Worm (Caenorhabditis elegans) whole organism, L4 larva: ENCODE results near the gene clh-2.

ENCODE experiments used
- D1046.2 ChIP-seq: fragments of 200-800 bp; sonication (Bioruptor generic); IDR thresholded peaks from 2 replicates; pipeline ENCODE4 v1.3.6; 2022; ENCODE audit warnings: missing genetic modification characterization, missing compliant biosample characterization
- F10B5.3 ChIP-seq: sonication (generic microtip); optimal IDR thresholded peaks from 2 replicates; lab custom pipeline; 2016; ENCODE audit warnings: mild to moderate bottlenecking, missing genetic modification characterization, missing compliant biosample characterization
- F44E2.7 ChIP-seq: fragments of 200-800 bp; sonication (Bioruptor generic); IDR thresholded peaks from 2 replicates; pipeline ENCODE4 v2.1.2; 2022; ENCODE audit warnings: missing genetic modification characterization, missing compliant biosample characterization
- Y5F2A.4 ChIP-seq: fragments of 200-800 bp; sonication (Bioruptor generic); optimal IDR thresholded peaks from 2 replicates; lab custom pipeline; 2018; ENCODE audit warnings: mild to moderate bottlenecking, missing genetic modification characterization, missing compliant biosample characterization
- Y75B8A.6 ChIP-seq: fragments of 200-800 bp; sonication (Bioruptor generic); IDR thresholded peaks from 2 replicates; pipeline ENCODE4 v1.3.6; 2022; ENCODE audit warnings: missing genetic modification reagents, missing genetic modification characterization, missing compliant biosample characterization
- ZK337.2 ChIP-seq: fragments of 200-800 bp; sonication (Bioruptor generic); IDR thresholded peaks from 2 replicates; pipeline ENCODE4 v1.3.6; 2022; ENCODE audit warnings: missing genetic modification reagents, missing genetic modification characterization, missing compliant biosample characterization
- aha-1 ChIP-seq: fragments of 150-350 bp; peaks from one replicate; lab custom pipeline; 2014; ENCODE audit warnings: missing biosample characterization, missing genetic modification characterization
- aly-2 ChIP-seq: sonication (generic microtip); optimal IDR thresholded peaks from 2 replicates; lab custom pipeline; 2018; ENCODE audit warnings: missing biosample characterization, missing genetic modification characterization
- arid-1 ChIP-seq: fragments of 200-800 bp; sonication (Bioruptor generic); conservative IDR thresholded peaks from 2 replicates; pipeline ENCODE4 v1.3.6; 2022; ENCODE audit warnings: missing genetic modification reagents, missing genetic modification characterization, missing compliant biosample characterization
- ceh-44 ChIP-seq: fragments of 200-800 bp; sonication (Bioruptor generic); IDR thresholded peaks from 2 replicates; pipeline ENCODE4 v1.3.6; 2022; ENCODE audit warnings: missing genetic modification reagents, missing genetic modification characterization, missing compliant biosample characterization
- ctbp-1 ChIP-seq: fragments of 200-800 bp; sonication (Bioruptor generic); IDR thresholded peaks from 2 replicates; pipeline ENCODE4 v1.3.6; 2022; ENCODE audit warnings: missing genetic modification reagents, missing genetic modification characterization, missing compliant biosample characterization
- daf-12 ChIP-seq: fragments of 150-350 bp; optimal IDR thresholded peaks from 2 replicates; lab custom pipeline; 2014; ENCODE audit warnings: missing biosample characterization, missing genetic modification reagents, missing genetic modification characterization
- daf-16 ChIP-seq, 3 experiments: sonication (generic microtip); optimal IDR thresholded peaks; 2 replicates each; lab custom pipeline; 2016 to 2017; ENCODE audit warnings: missing genetic modification characterization in 3 of 3, missing genetic modification reagents in 3 of 3, mild to moderate bottlenecking in 2 of 3, missing compliant biosample characterization in 2 of 3, missing biosample characterization in 1 of 3, moderate library complexity in 1 of 3
- daf-19 ChIP-seq: fragments of 200-800 bp; sonication (Bioruptor generic); conservative IDR thresholded peaks from 2 replicates; pipeline ENCODE4 v1.3.6; 2022; ENCODE audit warnings: missing genetic modification characterization, missing compliant biosample characterization
- dmd-8 ChIP-seq: fragments of 200-800 bp; sonication (Bioruptor generic); IDR thresholded peaks from 2 replicates; pipeline ENCODE4 v1.3.6; 2022; ENCODE audit warnings: missing genetic modification characterization, missing compliant biosample characterization
- dmd-9 ChIP-seq: fragments of 200-800 bp; sonication (Bioruptor generic); IDR thresholded peaks from 2 replicates; pipeline ENCODE4 v1.3.6; 2022; ENCODE audit warnings: missing genetic modification reagents, missing genetic modification characterization, missing compliant biosample characterization
- dve-1 ChIP-seq: sonication (generic microtip); optimal IDR thresholded peaks from 2 replicates; lab custom pipeline; 2017; ENCODE audit warnings: antibody characterized with exemption, mild to moderate bottlenecking, missing genetic modification characterization, missing compliant biosample characterization; ENCODE audit not compliant: insufficient read depth
- fkh-10 ChIP-seq: fragments of 150-350 bp; optimal IDR thresholded peaks from 2 replicates; lab custom pipeline; 2014; ENCODE audit warnings: missing biosample characterization, missing genetic modification reagents, missing genetic modification characterization
- hlh-30 ChIP-seq: sonication (generic microtip); optimal IDR thresholded peaks from 2 replicates; lab custom pipeline; 2017; ENCODE audit warnings: antibody characterized with exemption, mild to moderate bottlenecking, missing genetic modification characterization, missing compliant biosample characterization; ENCODE audit not compliant: insufficient read depth
- hmg-1.1 ChIP-seq: fragments of 200-800 bp; sonication (Bioruptor generic); IDR thresholded peaks from 2 replicates; pipeline ENCODE4 v1.3.6; 2022; ENCODE audit warnings: missing genetic modification reagents, missing genetic modification characterization, missing compliant biosample characterization
- lin-38 ChIP-seq: fragments of 200-800 bp; sonication (Bioruptor generic); IDR thresholded peaks from 2 replicates; pipeline ENCODE4 v1.3.6; 2022; ENCODE audit warnings: missing genetic modification reagents, missing genetic modification characterization, missing compliant biosample characterization
- lin-39 ChIP-seq: fragments of 150-350 bp; optimal IDR thresholded peaks from 2 replicates; lab custom pipeline; 2014; ENCODE audit warnings: missing biosample characterization, missing genetic modification reagents, missing genetic modification characterization
- lsy-2 ChIP-seq, 2 experiments: fragments of 150-350 bp in 1 of 2; sonication (generic microtip) in 1 of 2; optimal IDR thresholded peaks; 2 replicates each; lab custom pipeline; 2014 to 2017; ENCODE audit warnings: missing biosample characterization in 2 of 2, missing genetic modification characterization in 2 of 2
- madf-9 ChIP-seq: fragments of 200-800 bp; sonication (Bioruptor generic); conservative IDR thresholded peaks from 2 replicates; pipeline ENCODE4 v1.3.6; 2022; ENCODE audit warnings: missing genetic modification reagents, missing genetic modification characterization, missing compliant biosample characterization
- mep-1 ChIP-seq: fragments of 150-350 bp; sonication (generic microtip); optimal IDR thresholded peaks from 3 replicates; lab custom pipeline; 2014; ENCODE audit warnings: missing biosample characterization, missing genetic modification characterization
- mes-2 ChIP-seq: sonication (generic microtip); optimal IDR thresholded peaks from 2 replicates; lab custom pipeline; 2016; ENCODE audit warnings: missing genotype, mild to moderate bottlenecking, missing genetic modification characterization, missing compliant biosample characterization; ENCODE audit not compliant: poor library complexity, severe bottlenecking
- mxl-2 ChIP-seq: fragments of 200-800 bp; sonication (Bioruptor generic); conservative IDR thresholded peaks from 2 replicates; pipeline ENCODE4 v1.3.6; 2022; ENCODE audit warnings: missing genetic modification reagents, missing genetic modification characterization, missing compliant biosample characterization
- nhr-28 ChIP-seq: fragments of 150-350 bp; optimal IDR thresholded peaks from 2 replicates; lab custom pipeline; 2014; ENCODE audit warnings: missing biosample characterization, missing genetic modification characterization
- nhr-6 ChIP-seq: fragments of 150-350 bp; optimal IDR thresholded peaks from 2 replicates; lab custom pipeline; 2014; ENCODE audit warnings: missing biosample characterization, missing genetic modification characterization
- pha-4 ChIP-seq, 2 experiments: fragments of 150-350 bp in 1 of 2; fragments of 200-800 bp in 1 of 2; sonication (Bioruptor generic) in 1 of 2; IDR thresholded peaks in 1 of 2; optimal IDR thresholded peaks in 1 of 2; 2 replicates each; pipeline versions ENCODE4 v1.3.6 to Lab custom; 2014 to 2022; ENCODE audit warnings: missing genetic modification characterization in 2 of 2, missing genetic modification reagents in 2 of 2, missing biosample characterization in 1 of 2, missing compliant biosample characterization in 1 of 2
- pqm-1 ChIP-seq: sonication (generic microtip); optimal IDR thresholded peaks from 2 replicates; lab custom pipeline; 2017; ENCODE audit warnings: missing biosample characterization, missing genetic modification characterization
- rbr-2 ChIP-seq: sonication (generic microtip); optimal IDR thresholded peaks from 2 replicates; lab custom pipeline; 2016; ENCODE audit warnings: missing genotype, missing genetic modification characterization, missing compliant biosample characterization
- set-16 ChIP-seq: fragments of 200-800 bp; sonication (Bioruptor generic); IDR thresholded peaks from 2 replicates; pipeline ENCODE4 v1.3.6; 2022; ENCODE audit warnings: missing genetic modification reagents, missing genetic modification characterization, missing compliant biosample characterization
- spr-1 ChIP-seq: sonication (generic microtip); optimal IDR thresholded peaks from 2 replicates; lab custom pipeline; 2016; ENCODE audit warnings: mild to moderate bottlenecking, missing genetic modification characterization, missing compliant biosample characterization
- unc-62 ChIP-seq, 3 experiments: fragments of 150-350 bp in 1 of 3; sonication (generic microtip); optimal IDR thresholded peaks in 2 of 3; peaks in 1 of 3; 1 replicate in 1 of 3; 2 replicates in 2 of 3; lab custom pipeline; 2014 to 2017; ENCODE audit warnings: missing biosample characterization in 3 of 3, missing genetic modification characterization in 3 of 3, missing genetic modification reagents in 3 of 3, missing genotype in 1 of 3
- ztf-7 ChIP-seq: fragments of 150-350 bp; optimal IDR thresholded peaks from 2 replicates; lab custom pipeline; 2014; ENCODE audit warnings: missing biosample characterization, missing genetic modification characterization

clh-2 gene

ce11 chrII:11351599-11351998 is at the start of gene clh-2:
clh-2 (plus strand) TSS chrII:11351899.
- TF ChIP-seq nhr-28 (no peak), rbr-2 (tag; lab: Kevin White, UChicago) (no peak), spr-1 (no peak), dve-1 (no peak), Y5F2A.4 (no peak), F10B5.3 (tag; lab: Kevin White, UChicago) (no peak), fkh-10 (GFP tag; lab: Kevin White, UChicago) (no peak), lin-39 (no peak), Y75B8A.6 (no peak), daf-12 (tag; lab: Kevin White, UChicago) (no peak), set-16 (GFP tag; lab: Robert Waterston, UW) (no peak), nhr-6 (tag; lab: Kevin White, UChicago) (no peak), dmd-9 (GFP tag; lab: Robert Waterston, UW) (no peak)

DNA sequence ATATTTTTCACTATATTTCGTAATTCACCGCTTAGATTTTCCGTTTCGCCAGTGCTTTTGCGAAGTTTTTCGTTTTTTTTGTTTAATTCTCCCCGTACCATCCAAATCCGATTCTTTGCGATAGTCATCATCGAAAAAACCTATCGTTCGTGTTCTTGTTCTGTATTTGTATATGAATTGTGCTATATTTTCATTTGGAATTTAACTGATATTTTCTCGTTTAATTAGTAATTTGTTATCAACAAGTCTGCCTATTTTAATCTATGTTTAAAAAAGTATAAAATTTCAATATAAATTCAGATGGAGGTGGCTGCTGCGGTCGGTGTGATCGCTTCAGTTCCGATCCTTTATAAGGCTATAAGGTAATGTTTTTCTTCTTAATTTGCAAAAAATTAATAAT is 49.1 kb upstream of the clh-2 start, which contains the start of gene samp-1:
samp-1 (plus strand) TSS at position 301 of the 400 bp plus-strand sequence.
- TF ChIP-seq dmd-8 (GFP tag; lab: Robert Waterston, UW) (no peak), ceh-44 (GFP tag; lab: Robert Waterston, UW) (no peak), madf-9 (GFP tag; lab: Robert Waterston, UW) (no peak), lin-38 (peak; percentile 37; the same call in 1 of the 2 replicates), pqm-1 (tag; lab: Kevin White, UChicago) (no peak), ZK337.2 (GFP tag; lab: Robert Waterston, UW) (no peak), daf-19 (GFP tag; lab: Robert Waterston, UW) (no peak), pha-4 (GFP tag; IDR thresholded peaks at IDR 0.05; lab: Robert Waterston, UW) (peak; percentile 21; the same call in 1 of the 2 replicates), pha-4 (tag; optimal IDR thresholded peaks at IDR 0.05; lab: Kevin White, UChicago) (no peak), unc-62 (GFP tag; optimal IDR thresholded peaks at IDR 0.05 in 1 of 2; lab: Kevin White, UChicago) (peak in 1 of 2 experiments; percentile 78), unc-62 (tag; optimal IDR thresholded peaks at IDR 0.05; lab: Kevin White, UChicago) (no peak), Y75B8A.6 (no peak), hlh-30 (tag; lab: Kevin White, UChicago) (no peak), mxl-2 (no peak)
- TF ChIP-seq, all 104 proteins: peak for 3

DNA sequence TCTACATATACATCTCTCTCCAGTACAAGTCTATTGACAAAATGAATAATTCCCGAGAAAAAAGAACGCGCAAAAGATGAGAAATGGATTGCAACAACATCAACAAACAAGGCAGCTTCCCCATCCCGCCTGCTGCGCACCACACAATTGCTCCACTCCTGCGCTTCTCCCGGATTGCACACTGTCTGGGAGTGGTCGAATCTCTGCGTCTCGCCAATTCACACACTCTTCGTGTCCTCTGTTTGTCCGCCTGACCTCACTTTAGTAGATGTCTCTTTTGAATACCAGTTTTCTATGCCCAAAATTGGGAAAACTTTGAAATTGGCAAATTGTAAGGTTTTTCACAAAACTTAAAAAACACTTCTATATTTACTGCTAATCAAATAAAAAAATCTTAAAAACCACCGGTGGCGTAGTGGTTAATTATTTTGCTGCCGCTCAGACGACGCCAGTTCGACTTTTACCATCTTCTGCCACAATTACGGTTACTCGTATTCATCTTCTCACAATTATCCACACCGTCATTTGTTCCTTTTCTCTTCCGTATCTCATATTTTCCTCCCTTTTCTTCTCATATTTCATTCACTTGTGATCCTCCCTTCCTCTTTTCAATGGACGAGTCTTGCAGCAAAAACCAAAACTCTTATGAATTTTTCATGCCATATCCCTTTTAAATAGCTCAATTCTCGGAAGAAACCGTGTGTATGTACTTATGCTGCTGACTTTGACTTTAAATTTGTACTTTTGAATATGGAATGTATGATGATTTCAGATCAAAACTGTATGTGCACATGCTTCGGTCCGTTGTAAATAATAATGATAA is 45.9 kb upstream of the clh-2 start, which contains the start of gene rsf-1:
rsf-1 (plus strand) TSS at position 773 of the 823 bp plus-strand sequence.
- TF ChIP-seq hlh-30 (tag; lab: Kevin White, UChicago): peak; percentile 16
- peak; percentile 58; the same call in 1 of the 2 replicates for TF ChIP-seq arid-1 (GFP tag; lab: Robert Waterston, UW)
- peak; percentile 19 for TF ChIP-seq mep-1 (tag; lab: Kevin White, UChicago)
- no peak for TF ChIP-seq aly-2 (tag; lab: Kevin White, UChicago)
- TF ChIP-seq F44E2.7 (GFP tag; lab: Robert Waterston, UW): 0 out of 2 replicates have a peak, but pooled peaks have one; percentile 47
- no peak for TF ChIP-seq D1046.2 (GFP tag; lab: Robert Waterston, UW)
- TF ChIP-seq lsy-2 (tag; optimal IDR thresholded peaks at IDR 0.05; lab: Kevin White, UChicago): peak in 1 of 2 experiments; percentile 41
- TF ChIP-seq pha-4 (GFP tag; IDR thresholded peaks at IDR 0.05; lab: Robert Waterston, UW): peak; percentile 55; the same call in 1 of the 2 replicates
- no peak for TF ChIP-seq pha-4 (tag; optimal IDR thresholded peaks at IDR 0.05; lab: Kevin White, UChicago)
- TF ChIP-seq lin-38: peak; percentile 40; the same call in 1 of the 2 replicates
- TF ChIP-seq hmg-1.1: peak; percentile 59
- peak in 1 of 2 experiments; percentile 60 for TF ChIP-seq unc-62 (GFP tag; optimal IDR thresholded peaks at IDR 0.05 in 1 of 2; lab: Kevin White, UChicago)
- TF ChIP-seq unc-62 (tag; optimal IDR thresholded peaks at IDR 0.05; lab: Kevin White, UChicago): no peak
- peak; percentile 68 for TF ChIP-seq aha-1
- TF ChIP-seq daf-16 (GFP tag; optimal IDR thresholded peaks at IDR 0.05; lab: Kevin White, UChicago): no peak
- TF ChIP-seq daf-16 (tag; optimal IDR thresholded peaks at IDR 0.05; lab: Kevin White, UChicago): peak; percentile 20
- TF ChIP-seq ztf-7 (tag; lab: Kevin White, UChicago): no peak
- peak; percentile 44 for TF ChIP-seq rbr-2 (tag; lab: Kevin White, UChicago)
- peak; percentile 51 for TF ChIP-seq mes-2 (tag; lab: Kevin White, UChicago)
- TF ChIP-seq nhr-28: no peak
- peak; percentile 34; the same call in 1 of the 2 replicates for TF ChIP-seq ctbp-1
